Fruit fly (Drosophila melanogaster) whole organism, pupa: ENCODE results near the gene Brd.

Source experiments
- CG10348 ChIP-seq: fragments of 200-800 bp; sonication (Bioruptor generic); IDR thresholded peaks from 2 replicates; pipeline ENCODE4 v1.3.6; 2022; ENCODE audit warnings: missing biosample characterization, missing genetic modification characterization
- CG34367 ChIP-seq: fragments of 200-800 bp; sonication (Bioruptor generic); optimal IDR thresholded peaks from 2 replicates; lab custom pipeline; 2018; ENCODE audit warnings: missing biosample characterization, mild to moderate bottlenecking, missing genetic modification characterization
- CG8159 ChIP-seq: fragments of 200-800 bp; sonication (Bioruptor generic); optimal IDR thresholded peaks from 3 replicates; lab custom pipeline; 2018; ENCODE audit warnings: missing biosample characterization, mild to moderate bottlenecking, missing genetic modification characterization, moderate library complexity
- fd96Ca ChIP-seq: fragments of 200-800 bp; sonication (Bioruptor generic); IDR thresholded peaks from 3 replicates; pipeline ENCODE4 v1.3.6; 2022; ENCODE audit warnings: missing biosample characterization, missing genetic modification characterization
- gl ChIP-seq: fragments of 200-800 bp; sonication (Bioruptor generic); optimal IDR thresholded peaks from 2 replicates; lab custom pipeline; 2018; ENCODE audit warnings: missing biosample characterization, mild to moderate bottlenecking, missing genetic modification characterization

- TF ChIP-seq CG8159, result no peak
- no peak for TF ChIP-seq fd96Ca (GFP tag; lab: Robert Waterston, UW)
- no peak for TF ChIP-seq CG34367
- TF ChIP-seq gl (tag; lab: Kevin White, UChicago), result no peak
- TF ChIP-seq CG10348 (GFP tag; lab: Robert Waterston, UW), result no peak
Measured at dm6 chr3L:15010601-15011000, 38.1 kb downstream of the Brd start.
